Fruit fly (Drosophila melanogaster): ENCODE results near the gene CG3437.

The CG3437 gene

dm6 chr3L:9465652-9466244, 8.3 kb upstream of the CG3437 start (continued):
- TF ChIP-seq hb (GFP tag; IDR thresholded peaks at IDR 0.05; ENCODE audit: partially characterized antibody), result no peak
- TF ChIP-seq ato (GFP tag; IDR thresholded peaks at IDR 0.05; ENCODE audit: partially characterized antibody), result no peak
- TF ChIP-seq Ada2b (GFP tag; IDR thresholded peaks at IDR 0.05), result no peak
- TF ChIP-seq al (GFP tag; IDR thresholded peaks at IDR 0.05), result no peak
- TF ChIP-seq CG13287 (GFP tag; IDR thresholded peaks at IDR 0.05; ENCODE audit: partially characterized antibody), result no peak
- TF ChIP-seq Nf-YB (GFP tag; optimal IDR thresholded peaks at IDR 0.05), result no peak
- no peak for TF ChIP-seq Hmr (GFP tag; optimal IDR thresholded peaks at IDR 0.05)
- no peak for TF ChIP-seq jumu (GFP tag; optimal IDR thresholded peaks at IDR 0.05)
- 0 out of 2 replicates have a peak, but pooled peaks have one; percentile 21 for TF ChIP-seq tna (GFP tag; IDR thresholded peaks at IDR 0.05; ENCODE audit: partially characterized antibody)
- TF ChIP-seq kah (GFP tag; optimal IDR thresholded peaks at IDR 0.05), result peak; percentile 43
- TF ChIP-seq emc (GFP tag; optimal IDR thresholded peaks at IDR 0.05), result no peak
- TF ChIP-seq CG3407 (GFP tag; optimal IDR thresholded peaks at IDR 0.05), result no peak
- TF ChIP-seq nerfin-2 (GFP tag; IDR thresholded peaks at IDR 0.05; ENCODE audit: partially characterized antibody), result no peak
- TF ChIP-seq CG1792 (GFP tag; optimal IDR thresholded peaks at IDR 0.05), result no peak
- TF ChIP-seq Side (GFP tag; optimal IDR thresholded peaks at IDR 0.05), result peak; percentile 1
- no peak for TF ChIP-seq Aef1 (GFP tag; IDR thresholded peaks at IDR 0.05)
- no peak for TF ChIP-seq CG31388 (GFP tag; optimal IDR thresholded peaks at IDR 0.05)
- TF ChIP-seq trem (tag; optimal IDR thresholded peaks at IDR 0.05), result no peak
- no peak for TF ChIP-seq CG17361 (GFP tag; IDR thresholded peaks at IDR 0.05)
- TF ChIP-seq Sry-β (GFP tag; optimal IDR thresholded peaks at IDR 0.05), result no peak
- TF ChIP-seq CG13775 (GFP tag; optimal IDR thresholded peaks at IDR 0.05), result no peak
- TF ChIP-seq CG15269 (tag; optimal IDR thresholded peaks at IDR 0.05), result no peak
- TF ChIP-seq tin (GFP tag; optimal IDR thresholded peaks at IDR 0.05), result no peak
- no peak for TF ChIP-seq run (tag; optimal IDR thresholded peaks at IDR 0.05)
- TF ChIP-seq CG6683 (GFP tag; optimal IDR thresholded peaks at IDR 0.05), result no peak
- no peak for TF ChIP-seq CG32532 (GFP tag; IDR thresholded peaks at IDR 0.05)
- TF ChIP-seq nerfin-1 (tag; optimal IDR thresholded peaks at IDR 0.05), result no peak
- TF ChIP-seq Blimp-1 (GFP tag; optimal IDR thresholded peaks at IDR 0.05), result no peak
- TF ChIP-seq Vsx1 (GFP tag; optimal IDR thresholded peaks at IDR 0.05), result no peak
- TF ChIP-seq CG10321 (GFP tag; IDR thresholded peaks at IDR 0.05), result no peak
- no peak for TF ChIP-seq wor (GFP tag; IDR thresholded peaks at IDR 0.05)
- TF ChIP-seq CG9932 (GFP tag; IDR thresholded peaks at IDR 0.05), result no peak
- TF ChIP-seq gt (GFP tag; IDR thresholded peaks at IDR 0.05), result no peak
- no peak for TF ChIP-seq CG17612 (GFP tag; IDR thresholded peaks at IDR 0.05)
- TF ChIP-seq CG8281 (tag; optimal IDR thresholded peaks at IDR 0.05), result peak; percentile 60
- no peak for TF ChIP-seq chm (GFP tag; IDR thresholded peaks at IDR 0.05)
- TF ChIP-seq CG5245 (GFP tag; optimal IDR thresholded peaks at IDR 0.05), result no peak
- TF ChIP-seq BtbVII (GFP tag; optimal IDR thresholded peaks at IDR 0.05), result no peak
- TF ChIP-seq fru (optimal IDR thresholded peaks at IDR 0.05), result no peak
- peak; percentile 22 for TF ChIP-seq CrebB (tag; optimal IDR thresholded peaks at IDR 0.05)
- TF ChIP-seq ewg (GFP tag; optimal IDR thresholded peaks at IDR 0.05), result no peak
- TF ChIP-seq amos (GFP tag; IDR thresholded peaks at IDR 0.05; ENCODE audit: partially characterized antibody), result no peak
- no peak for TF ChIP-seq prd (optimal IDR thresholded peaks at IDR 0.05)
- TF ChIP-seq prd (GFP tag; IDR thresholded peaks at IDR 0.05), result no peak
- TF ChIP-seq CG18011 (GFP tag; optimal IDR thresholded peaks at IDR 0.05), result no peak
- no peak for TF ChIP-seq CG8089 (GFP tag; optimal IDR thresholded peaks at IDR 0.05)
- no peak for TF ChIP-seq CG13424 (tag; optimal IDR thresholded peaks at IDR 0.05)
- no peak for TF ChIP-seq Sox100B (GFP tag; optimal IDR thresholded peaks at IDR 0.05)
- peak; percentile 30 for TF ChIP-seq CG12769 (tag; optimal IDR thresholded peaks at IDR 0.05)
- TF ChIP-seq CG2712 (tag; optimal IDR thresholded peaks at IDR 0.05), result no peak
- no peak for TF ChIP-seq zfh2 (GFP tag; optimal IDR thresholded peaks at IDR 0.05)
